Fruit fly (Drosophila melanogaster) whole organism: ENCODE results near the gene Gr68a.

Source experiments
- CG8478 ChIP-seq: fragments of >200 bp; optimal IDR thresholded peaks from 2 replicates; lab custom pipeline; 2018; ENCODE audit warnings: inconsistent platforms
- Dll ChIP-seq: fragments of >200 bp; optimal IDR thresholded peaks from 2 replicates; lab custom pipeline; 2017
- EcR ChIP-seq, 2 experiments: fragments of >200 bp; optimal IDR thresholded peaks; 2 replicates each; lab custom pipeline; 2017; ENCODE audit warnings: missing biosample characterization in 2 of 2, missing genetic modification characterization in 2 of 2, missing genetic modification reagents in 2 of 2
- pan ChIP-seq: fragments of >200 bp; optimal IDR thresholded peaks from 2 replicates; lab custom pipeline; 2017
- psq ChIP-seq: fragments of >200 bp; optimal IDR thresholded peaks from 2 replicates; lab custom pipeline; 2017
- usp ChIP-seq: fragments of >200 bp; optimal IDR thresholded peaks from 2 replicates; lab custom pipeline; 2017; ENCODE audit warnings: missing biosample characterization, missing genetic modification characterization, mixed read lengths

Gene Gr68a

dm6 chr3L:11800761-11801160 is 49.7 kb downstream of the Gr68a start, which contains the start of gene Gcat:
Gene Gcat, minus strand, starts transcription at chr3L:11800861.
- no peak for TF ChIP-seq pan (lab: Kevin White, UChicago)
- TF ChIP-seq CG8478 (lab: Kevin White, UChicago) = no peak
- no peak for TF ChIP-seq usp
- no peak for TF ChIP-seq EcR (GFP tag; optimal IDR thresholded peaks at IDR 0.05; lab: Kevin White, UChicago)
- no peak for TF ChIP-seq psq (lab: Kevin White, UChicago)
- no peak for TF ChIP-seq Dll (lab: Kevin White, UChicago)

DNA sequence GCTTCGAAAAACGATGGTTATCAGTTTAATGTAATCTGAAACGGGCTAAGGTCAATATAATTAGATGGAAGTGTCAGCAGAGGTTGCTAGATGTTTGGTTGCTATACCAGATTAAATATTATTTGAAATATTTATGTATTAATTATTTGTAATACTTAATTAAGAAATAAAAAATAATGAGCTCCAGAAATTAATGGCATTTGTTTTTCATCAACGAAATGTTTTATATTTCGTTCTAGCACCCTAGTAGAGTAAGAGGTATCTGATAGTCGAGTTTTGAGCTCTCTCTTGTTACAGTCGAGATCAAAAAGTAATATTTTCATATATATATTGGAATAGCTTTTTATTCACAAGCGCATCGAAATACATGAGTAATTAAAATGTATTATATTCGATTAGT is 50.5 kb downstream of the Gr68a start:
- TF ChIP-seq usp = no peak
- TF ChIP-seq pan (lab: Kevin White, UChicago) = no peak
- no peak for TF ChIP-seq Dll (lab: Kevin White, UChicago)
- no peak for TF ChIP-seq CG8478 (lab: Kevin White, UChicago)
- no peak for TF ChIP-seq EcR (GFP tag; optimal IDR thresholded peaks at IDR 0.05; lab: Kevin White, UChicago)
- no peak for TF ChIP-seq psq (lab: Kevin White, UChicago)
